Worm (Caenorhabditis elegans) whole organism, dauer: ENCODE data around the gene tpra-1.

ENCODE experiments used
- unc-62 ChIP-seq: sonication (generic microtip); optimal IDR thresholded peaks from 2 replicates; lab custom pipeline; 2017; ENCODE audit warnings: missing biosample characterization, missing genetic modification reagents, missing genetic modification characterization

The tpra-1 gene

ce11 chrIV:8994487-8994886 is 38.2 kb downstream of the tpra-1 start:
- no peak for TF ChIP-seq unc-62

ce11 chrIV:9000664-9001063 is 44.4 kb downstream of the tpra-1 start:
- TF ChIP-seq unc-62: no peak

ce11 chrIV:9001184-9001583 is 44.9 kb downstream of the tpra-1 start:
- TF ChIP-seq unc-62: no peak

DNA sequence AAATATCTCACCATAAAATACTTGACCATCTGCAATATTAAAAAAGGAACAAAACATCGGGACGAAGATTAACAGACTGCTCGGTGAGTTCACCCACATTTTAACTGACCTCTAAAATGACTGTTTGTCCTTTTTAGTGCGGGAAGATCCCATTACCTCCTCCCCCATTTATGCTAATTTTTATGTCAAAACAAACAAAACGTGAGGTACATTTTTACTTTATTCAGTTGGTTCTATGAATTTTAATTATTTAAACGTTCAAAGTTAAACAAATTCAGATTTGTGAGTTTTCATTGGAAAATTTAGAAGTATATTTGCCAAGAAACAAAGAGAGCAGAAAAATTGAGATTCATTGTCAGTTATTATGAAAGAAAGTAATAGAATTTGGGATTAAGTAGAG is 46.3 kb downstream of the tpra-1 start, which contains the start of gene C53D6.8:
TSS of gene C53D6.8 (minus strand) at position 101 of the 400 bp plus-strand sequence.
- no peak for TF ChIP-seq unc-62

ce11 chrIV:9005310-9005709 is 49.0 kb downstream of the tpra-1 start, which contains the start of gene unc-129:
TSS of gene unc-129 (minus strand) at chrIV:9005410.
- no peak for TF ChIP-seq unc-62

DNA sequence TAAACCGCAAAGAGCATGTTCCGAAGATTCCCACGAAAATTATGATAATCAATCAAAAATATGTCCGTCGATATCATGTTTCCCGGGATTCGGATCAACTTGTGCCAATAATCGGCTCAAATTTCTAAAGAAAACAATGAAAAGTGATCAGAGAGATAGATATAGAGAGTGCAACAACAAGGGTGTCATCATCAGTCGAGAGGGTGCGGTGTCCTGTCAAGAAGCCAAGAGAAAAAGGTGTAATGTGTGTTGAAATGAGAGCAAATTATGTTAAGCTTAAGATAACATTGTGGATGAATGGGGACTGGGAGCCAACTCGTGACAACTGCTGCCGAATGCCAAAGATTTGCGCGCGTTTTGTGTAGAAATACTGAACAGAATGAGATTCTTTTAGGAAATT is 51.7 kb downstream of the tpra-1 start:
- no peak for TF ChIP-seq unc-62

DNA sequence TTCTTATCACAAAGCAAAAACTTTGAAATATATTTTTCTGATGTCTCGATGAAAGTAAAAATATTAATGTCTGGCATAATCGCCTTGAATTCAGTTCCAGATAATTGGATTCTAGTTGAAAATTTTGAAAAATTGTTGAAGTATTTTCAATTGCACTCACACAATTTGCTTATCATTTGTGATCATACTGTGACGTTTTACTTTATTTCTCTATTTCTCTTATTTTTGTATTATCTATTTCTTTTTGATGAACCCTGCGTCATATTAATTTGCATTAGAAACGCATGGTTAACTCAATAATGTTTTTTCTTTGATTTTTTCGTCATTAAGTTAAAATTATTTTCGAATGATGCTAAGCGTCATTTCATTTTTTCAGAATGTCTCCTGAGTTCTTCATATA is 54.0 kb downstream of the tpra-1 start, which contains the start of gene C53D6.11:
TSS of gene C53D6.11 (plus strand) at position 328 of the 400 bp plus-strand sequence.
- no peak for TF ChIP-seq unc-62
